Fruit fly (Drosophila melanogaster) whole organism, wandering third instar larva: Measurements from ENCODE around the gene RpL17.

Experiments used
- Dfd ChIP-seq: fragments of >200 bp; optimal IDR thresholded peaks from 2 replicates; lab custom pipeline; 2017; ENCODE audit warnings: missing biosample characterization, missing genetic modification characterization
- GATAd ChIP-seq: sonication (Bioruptor generic); optimal IDR thresholded peaks from 2 replicates; lab custom pipeline; 2016; ENCODE audit warnings: missing biosample characterization, missing genetic modification characterization
- h ChIP-seq: fragments of 200-800 bp; sonication (Bioruptor generic); optimal IDR thresholded peaks from 3 replicates; lab custom pipeline; 2016; ENCODE audit warnings: missing biosample characterization, mild to moderate bottlenecking, missing genetic modification characterization
- tai ChIP-seq: sonication (Bioruptor generic); optimal IDR thresholded peaks from 2 replicates; lab custom pipeline; 2016; ENCODE audit warnings: missing biosample characterization, missing genetic modification characterization

DNA sequence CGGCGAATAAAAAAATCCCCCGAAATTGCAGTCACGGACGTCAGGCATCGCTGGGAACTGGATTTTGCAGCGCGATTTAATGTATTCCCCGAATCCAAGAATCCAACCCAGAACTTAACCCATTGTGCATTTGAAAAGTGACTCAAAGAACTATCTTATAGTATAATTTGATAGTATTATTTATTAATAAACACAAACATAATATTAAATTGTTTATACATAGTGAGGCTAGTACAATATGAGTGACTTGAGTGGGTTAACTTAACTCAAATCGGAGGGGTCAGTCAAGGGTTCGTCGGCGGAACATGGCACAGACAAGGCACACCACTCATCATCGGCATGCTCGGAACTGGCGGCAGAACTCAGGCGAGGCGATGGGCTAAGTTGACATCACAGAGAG, 2.2 kb upstream of the RpL17 start:
- TF ChIP-seq tai (GFP tag; lab: Kevin White, UChicago) (no peak), GATAd (GFP tag; lab: Kevin White, UChicago) (no peak), Dfd (GFP tag; lab: Kevin White, UChicago) (no peak), h (GFP tag; lab: Kevin White, UChicago) (no peak)
